Worm (Caenorhabditis elegans) whole organism, L1 larva: Measurements from ENCODE around the gene cyp-33C2.

Experiments used
- C16A3.4 ChIP-seq: fragments of 150-350 bp; optimal IDR thresholded peaks from 2 replicates; lab custom pipeline; 2014; ENCODE audit warnings: missing biosample characterization, missing genetic modification characterization
- Y116A8C.19 ChIP-seq: sonication (generic microtip); optimal IDR thresholded peaks from 2 replicates; lab custom pipeline; 2016; ENCODE audit warnings: missing compliant biosample characterization, missing genetic modification characterization, borderline replicate concordance
- aha-1 ChIP-seq: fragments of 150-350 bp; optimal IDR thresholded peaks from 2 replicates; lab custom pipeline; 2014; ENCODE audit warnings: missing biosample characterization, missing genetic modification characterization
- aly-2 ChIP-seq: fragments of 150-350 bp; optimal IDR thresholded peaks from 2 replicates; lab custom pipeline; 2014; ENCODE audit warnings: missing biosample characterization, missing genetic modification characterization
- ceh-82 ChIP-seq, 3 experiments: fragments of 150-350 bp in 1 of 3; sonication (generic microtip) in 2 of 3; optimal IDR thresholded peaks; 2 replicates each; lab custom pipeline; 2014 to 2017; ENCODE audit warnings: missing biosample characterization in 3 of 3, missing genetic modification characterization in 3 of 3
- ceh-90 ChIP-seq: sonication (generic microtip); optimal IDR thresholded peaks from 2 replicates; lab custom pipeline; 2016; ENCODE audit warnings: missing genetic modification characterization, missing compliant biosample characterization
- ces-1 ChIP-seq: fragments of 150-350 bp; optimal IDR thresholded peaks from 2 replicates; lab custom pipeline; 2014; ENCODE audit warnings: missing biosample characterization, missing genetic modification reagents, missing genetic modification characterization
- dpl-1 ChIP-seq, 3 experiments: fragments of 150-350 bp in 2 of 3; sonication (generic microtip) in 1 of 3; optimal IDR thresholded peaks; 2 replicates each; lab custom pipeline; 2014 to 2017; ENCODE audit warnings: missing biosample characterization in 3 of 3, missing genetic modification characterization in 3 of 3, missing genetic modification reagents in 3 of 3
- dsc-1 ChIP-seq: sonication (generic microtip); optimal IDR thresholded peaks from 2 replicates; lab custom pipeline; 2016; ENCODE audit warnings: mild to moderate bottlenecking, missing genetic modification characterization, missing compliant biosample characterization
- egl-13 ChIP-seq: sonication (generic microtip); optimal IDR thresholded peaks from 2 replicates; lab custom pipeline; 2016; ENCODE audit warnings: missing genotype, missing genetic modification reagents, missing genetic modification characterization, missing compliant biosample characterization
- elt-2 ChIP-seq: sonication (generic microtip); optimal IDR thresholded peaks from 2 replicates; lab custom pipeline; 2016; ENCODE audit warnings: missing genetic modification characterization, mild to moderate bottlenecking, inconsistent platforms, missing compliant biosample characterization, missing genetic modification reagents
- elt-3 ChIP-seq, 6 experiments: fragments of 150-350 bp in 1 of 6; sonication (generic microtip); optimal IDR thresholded peaks; 2 replicates each; lab custom pipeline; 2017 to 2018; ENCODE audit warnings: missing biosample characterization in 6 of 6, missing genetic modification characterization in 6 of 6, inconsistent platforms in 1 of 6
- fkh-4 ChIP-seq: sonication (generic microtip); optimal IDR thresholded peaks from 2 replicates; lab custom pipeline; 2016; ENCODE audit warnings: missing compliant biosample characterization, missing genetic modification characterization, borderline replicate concordance
- fkh-8 ChIP-seq: sonication (generic microtip); optimal IDR thresholded peaks from 2 replicates; lab custom pipeline; 2016; ENCODE audit warnings: mild to moderate bottlenecking, missing genetic modification characterization, missing compliant biosample characterization
- hpl-2 ChIP-seq: fragments of 150-350 bp; optimal IDR thresholded peaks from 2 replicates; lab custom pipeline; 2014; ENCODE audit warnings: missing biosample characterization, missing genetic modification reagents, missing genetic modification characterization
- irx-1 ChIP-seq: sonication (generic microtip); optimal IDR thresholded peaks from 2 replicates; lab custom pipeline; 2016; ENCODE audit warnings: missing genetic modification characterization, missing compliant biosample characterization
- lin-13 ChIP-seq: fragments of 150-350 bp; optimal IDR thresholded peaks from 2 replicates; lab custom pipeline; 2014; ENCODE audit warnings: missing biosample characterization, missing genetic modification reagents, missing genetic modification characterization
- lin-14 ChIP-seq: fragments of 200-800 bp; sonication (Bioruptor generic); optimal IDR thresholded peaks from 2 replicates; lab custom pipeline; 2018; ENCODE audit warnings: mild to moderate bottlenecking, missing genetic modification characterization, moderate library complexity, missing compliant biosample characterization
- lin-15B ChIP-seq: fragments of 150-350 bp; sonication (generic microtip); optimal IDR thresholded peaks from 3 replicates; lab custom pipeline; 2014; ENCODE audit warnings: missing biosample characterization, missing genetic modification characterization
- lir-3 ChIP-seq: sonication (generic microtip); optimal IDR thresholded peaks from 2 replicates; lab custom pipeline; 2016; ENCODE audit warnings: mild to moderate bottlenecking, missing genetic modification characterization, moderate library complexity, missing compliant biosample characterization; ENCODE audit not compliant: poor library complexity
- mdl-1 ChIP-seq, 2 experiments: fragments of 150-350 bp; optimal IDR thresholded peaks; 2 replicates each; lab custom pipeline; 2014 to 2017; ENCODE audit warnings: missing biosample characterization in 2 of 2, missing genetic modification characterization in 2 of 2, inconsistent platforms in 1 of 2
- mep-1 ChIP-seq: fragments of 150-350 bp; optimal IDR thresholded peaks from 2 replicates; lab custom pipeline; 2014; ENCODE audit warnings: missing biosample characterization, missing genetic modification characterization
- nhr-28 ChIP-seq: fragments of 150-350 bp; optimal IDR thresholded peaks from 2 replicates; lab custom pipeline; 2014; ENCODE audit warnings: missing biosample characterization, missing genetic modification characterization
- nhr-71 ChIP-seq: sonication (generic microtip); optimal IDR thresholded peaks from 2 replicates; lab custom pipeline; 2016; ENCODE audit warnings: mild to moderate bottlenecking, missing genetic modification characterization, moderate library complexity, missing compliant biosample characterization
- nhr-76 ChIP-seq: sonication (generic microtip); optimal IDR thresholded peaks from 2 replicates; lab custom pipeline; 2017; ENCODE audit warnings: missing biosample characterization, missing genetic modification characterization
- nhr-77 ChIP-seq: fragments of 150-350 bp; optimal IDR thresholded peaks from 2 replicates; lab custom pipeline; 2014; ENCODE audit warnings: missing biosample characterization, missing genetic modification characterization
- nhr-84 ChIP-seq: sonication (generic microtip); optimal IDR thresholded peaks from 2 replicates; lab custom pipeline; 2017; ENCODE audit warnings: missing biosample characterization, missing genetic modification characterization
- nhr-85 ChIP-seq: sonication (generic microtip); peaks from one replicate; lab custom pipeline; 2016; ENCODE audit warnings: missing genetic modification characterization, inconsistent platforms, missing compliant biosample characterization
- pag-3 ChIP-seq: sonication (generic microtip); optimal IDR thresholded peaks from 2 replicates; lab custom pipeline; 2017; ENCODE audit warnings: missing genetic modification characterization, mild to moderate bottlenecking, missing compliant biosample characterization, antibody characterized with exemption, borderline replicate concordance; ENCODE audit not compliant: insufficient read depth
- pax-3 ChIP-seq: fragments of 200-800 bp; sonication (Bioruptor generic); optimal IDR thresholded peaks from 2 replicates; lab custom pipeline; 2018; ENCODE audit warnings: mild to moderate bottlenecking, missing genetic modification characterization, moderate library complexity, missing compliant biosample characterization
- unc-62 ChIP-seq: fragments of 150-350 bp; optimal IDR thresholded peaks from 2 replicates; lab custom pipeline; 2014; ENCODE audit warnings: missing biosample characterization, missing genetic modification reagents, missing genetic modification characterization
- unc-86 ChIP-seq: sonication (generic microtip); optimal IDR thresholded peaks from 2 replicates; lab custom pipeline; 2016; ENCODE audit warnings: missing genetic modification characterization, missing compliant biosample characterization
- xbp-1 ChIP-seq: sonication (generic microtip); optimal IDR thresholded peaks from 2 replicates; lab custom pipeline; 2016; ENCODE audit warnings: missing genetic modification characterization, missing compliant biosample characterization

Gene cyp-33C2

DNA sequence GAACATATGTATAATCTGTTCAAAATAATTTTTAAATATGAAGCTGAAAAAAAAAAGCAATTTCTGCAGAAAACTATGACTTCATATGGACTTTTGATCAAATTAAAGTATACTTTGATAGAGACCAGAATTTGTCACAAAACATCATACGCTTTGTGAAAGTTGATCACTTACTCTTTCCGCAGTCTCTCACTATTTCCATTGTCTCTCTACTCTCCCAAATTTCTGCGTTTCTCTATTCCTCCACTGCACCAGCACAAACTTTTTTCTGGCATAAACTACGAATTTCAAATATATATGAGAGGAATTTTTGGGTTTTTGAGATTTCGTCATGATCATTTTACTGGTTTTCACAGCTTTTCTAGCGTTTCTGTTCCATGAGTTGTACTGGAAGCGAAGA, 52.6 kb downstream of the cyp-33C2 start, which contains the start of gene cyp-33C4 (continued):
- TF ChIP-seq ces-1: no peak
- TF ChIP-seq nhr-85 (tag; lab: Kevin White, UChicago): no peak
- TF ChIP-seq pag-3 (tag; lab: Kevin White, UChicago): no peak
- TF ChIP-seq egl-13: no peak
- TF ChIP-seq lin-15B (tag; lab: Kevin White, UChicago): no peak
- TF ChIP-seq nhr-84 (tag; lab: Kevin White, UChicago): no peak
- no peak for TF ChIP-seq lin-13
- TF ChIP-seq dsc-1 (tag; lab: Kevin White, UChicago): no peak
- TF ChIP-seq lin-14: no peak
- TF ChIP-seq fkh-8 (tag; lab: Kevin White, UChicago): peak; percentile 55
- no peak for TF ChIP-seq Y116A8C.19 (tag; lab: Kevin White, UChicago)
- TF ChIP-seq aha-1 (tag; lab: Kevin White, UChicago): no peak
- no peak for TF ChIP-seq hpl-2
- no peak for TF ChIP-seq unc-86 (tag; lab: Kevin White, UChicago)
- peak; percentile 58 for TF ChIP-seq nhr-71 (tag; lab: Kevin White, UChicago)
- no peak for TF ChIP-seq lir-3 (tag; lab: Kevin White, UChicago)
- TF ChIP-seq mep-1: peak; percentile 13
- peak in 1 of 3 experiments; percentile 26 for TF ChIP-seq dpl-1 (GFP tag; optimal IDR thresholded peaks at IDR 0.05; lab: Kevin White, UChicago)
- TF ChIP-seq nhr-77 (tag; lab: Kevin White, UChicago): no peak
- TF ChIP-seq C16A3.4 (tag; lab: Kevin White, UChicago): no peak
- TF ChIP-seq nhr-28 (tag; lab: Kevin White, UChicago): no peak
- no peak for TF ChIP-seq elt-3 (tag; optimal IDR thresholded peaks at IDR 0.05; lab: Kevin White, UChicago)
- no peak for TF ChIP-seq xbp-1 (tag; lab: Kevin White, UChicago)
- no peak for TF ChIP-seq nhr-76 (tag; lab: Kevin White, UChicago)
- TF ChIP-seq pax-3 (tag; lab: Kevin White, UChicago): no peak
- peak; percentile 18 for TF ChIP-seq elt-2 (tag; lab: Kevin White, UChicago)
- no peak for TF ChIP-seq ceh-90
- no peak for TF ChIP-seq unc-62
- TF ChIP-seq mdl-1 (tag; optimal IDR thresholded peaks at IDR 0.05; lab: Kevin White, UChicago): no peak
- no peak for TF ChIP-seq aly-2 (tag; lab: Kevin White, UChicago)
- no peak for TF ChIP-seq fkh-4
- peak in 1 of 3 experiments; percentile 20 for TF ChIP-seq ceh-82 (tag; optimal IDR thresholded peaks at IDR 0.05; lab: Kevin White, UChicago)
- TF ChIP-seq irx-1: no peak
